Worm (Caenorhabditis elegans) whole organism, L1 larva: Measurements from ENCODE around the gene F21H7.12.

ENCODE experiments used
- C04F5.9 ChIP-seq: sonication (generic microtip); optimal IDR thresholded peaks from 2 replicates; lab custom pipeline; 2016; ENCODE audit warnings: missing genetic modification characterization, missing compliant biosample characterization
- C16A3.4 ChIP-seq: fragments of 150-350 bp; optimal IDR thresholded peaks from 2 replicates; lab custom pipeline; 2014; ENCODE audit warnings: missing biosample characterization, missing genetic modification characterization
- Y116A8C.19 ChIP-seq: sonication (generic microtip); optimal IDR thresholded peaks from 2 replicates; lab custom pipeline; 2016; ENCODE audit warnings: missing compliant biosample characterization, missing genetic modification characterization, borderline replicate concordance
- aha-1 ChIP-seq: fragments of 150-350 bp; optimal IDR thresholded peaks from 2 replicates; lab custom pipeline; 2014; ENCODE audit warnings: missing biosample characterization, missing genetic modification characterization
- blmp-1 ChIP-seq: fragments of 150-350 bp; optimal IDR thresholded peaks from 2 replicates; lab custom pipeline; 2014; ENCODE audit warnings: missing biosample characterization, missing genetic modification characterization
- ceh-8 ChIP-seq: fragments of 200-800 bp; sonication (Bioruptor generic); optimal IDR thresholded peaks from 2 replicates; lab custom pipeline; 2018; ENCODE audit warnings: mild to moderate bottlenecking, missing genetic modification characterization, moderate library complexity, missing compliant biosample characterization
- ceh-88 ChIP-seq: fragments of 200-800 bp; sonication (Bioruptor generic); IDR thresholded peaks from 2 replicates; pipeline ENCODE4 v1.3.6; 2022; ENCODE audit warnings: missing genetic modification characterization, missing compliant biosample characterization
- ces-1 ChIP-seq: fragments of 150-350 bp; optimal IDR thresholded peaks from 2 replicates; lab custom pipeline; 2014; ENCODE audit warnings: missing biosample characterization, missing genetic modification reagents, missing genetic modification characterization
- dsc-1 ChIP-seq: sonication (generic microtip); optimal IDR thresholded peaks from 2 replicates; lab custom pipeline; 2016; ENCODE audit warnings: mild to moderate bottlenecking, missing genetic modification characterization, missing compliant biosample characterization
- elt-2 ChIP-seq: sonication (generic microtip); optimal IDR thresholded peaks from 2 replicates; lab custom pipeline; 2016; ENCODE audit warnings: missing genetic modification characterization, mild to moderate bottlenecking, inconsistent platforms, missing compliant biosample characterization, missing genetic modification reagents
- elt-3 ChIP-seq, 6 experiments: fragments of 150-350 bp in 1 of 6; sonication (generic microtip); optimal IDR thresholded peaks; 2 replicates each; lab custom pipeline; 2017 to 2018; ENCODE audit warnings: missing biosample characterization in 6 of 6, missing genetic modification characterization in 6 of 6, inconsistent platforms in 1 of 6
- ets-5 ChIP-seq: fragments of 200-800 bp; sonication (Bioruptor generic); IDR thresholded peaks from 2 replicates; pipeline ENCODE4 v1.3.6; 2022; ENCODE audit warnings: missing genetic modification characterization, missing compliant biosample characterization
- fkh-10 ChIP-seq: sonication (generic microtip); optimal IDR thresholded peaks from 2 replicates; lab custom pipeline; 2017; ENCODE audit warnings: missing biosample characterization, missing genetic modification reagents, missing genetic modification characterization
- fkh-4 ChIP-seq: sonication (generic microtip); optimal IDR thresholded peaks from 2 replicates; lab custom pipeline; 2016; ENCODE audit warnings: missing compliant biosample characterization, missing genetic modification characterization, borderline replicate concordance
- hlh-4 ChIP-seq: sonication (generic microtip); optimal IDR thresholded peaks from 2 replicates; lab custom pipeline; 2016; ENCODE audit warnings: mild to moderate bottlenecking, missing genetic modification characterization, missing compliant biosample characterization
- isw-1 ChIP-seq: fragments of 200-800 bp; sonication (Bioruptor generic); IDR thresholded peaks from 2 replicates; pipeline ENCODE4 v1.3.6; 2022; ENCODE audit warnings: missing genetic modification characterization, missing compliant biosample characterization
- lin-39 ChIP-seq: fragments of 150-350 bp; optimal IDR thresholded peaks from 2 replicates; lab custom pipeline; 2014; ENCODE audit warnings: missing biosample characterization, missing genetic modification reagents, missing genetic modification characterization
- lsy-2 ChIP-seq, 2 experiments: fragments of 150-350 bp; optimal IDR thresholded peaks; 2 replicates each; lab custom pipeline; 2014; ENCODE audit warnings: missing biosample characterization in 2 of 2, missing genetic modification characterization in 2 of 2
- mef-2 ChIP-seq: fragments of 150-350 bp; optimal IDR thresholded peaks from 2 replicates; lab custom pipeline; 2014; ENCODE audit warnings: missing biosample characterization, missing genetic modification characterization
- nhr-20 ChIP-seq: sonication (generic microtip); optimal IDR thresholded peaks from 2 replicates; lab custom pipeline; 2016; ENCODE audit warnings: mild to moderate bottlenecking, missing genetic modification characterization, missing compliant biosample characterization
- nhr-237 ChIP-seq: fragments of 150-350 bp; optimal IDR thresholded peaks from 2 replicates; lab custom pipeline; 2014; ENCODE audit warnings: missing biosample characterization, missing genetic modification characterization
- nhr-71 ChIP-seq: sonication (generic microtip); optimal IDR thresholded peaks from 2 replicates; lab custom pipeline; 2016; ENCODE audit warnings: mild to moderate bottlenecking, missing genetic modification characterization, moderate library complexity, missing compliant biosample characterization
- nhr-84 ChIP-seq: sonication (generic microtip); optimal IDR thresholded peaks from 2 replicates; lab custom pipeline; 2017; ENCODE audit warnings: missing biosample characterization, missing genetic modification characterization
- nhr-85 ChIP-seq: sonication (generic microtip); peaks from one replicate; lab custom pipeline; 2016; ENCODE audit warnings: missing genetic modification characterization, inconsistent platforms, missing compliant biosample characterization
- pag-3 ChIP-seq: sonication (generic microtip); optimal IDR thresholded peaks from 2 replicates; lab custom pipeline; 2017; ENCODE audit warnings: missing genetic modification characterization, mild to moderate bottlenecking, missing compliant biosample characterization, antibody characterized with exemption, borderline replicate concordance; ENCODE audit not compliant: insufficient read depth
- pax-3 ChIP-seq: fragments of 200-800 bp; sonication (Bioruptor generic); optimal IDR thresholded peaks from 2 replicates; lab custom pipeline; 2018; ENCODE audit warnings: mild to moderate bottlenecking, missing genetic modification characterization, moderate library complexity, missing compliant biosample characterization
- snu-23 ChIP-seq: sonication (generic microtip); optimal IDR thresholded peaks from 2 replicates; lab custom pipeline; 2016; ENCODE audit warnings: missing genetic modification characterization, missing compliant biosample characterization
- sox-4 ChIP-seq: sonication (generic microtip); optimal IDR thresholded peaks from 2 replicates; lab custom pipeline; 2016; ENCODE audit warnings: missing genetic modification characterization, missing compliant biosample characterization
- sup-37 ChIP-seq: fragments of 200-800 bp; sonication (Bioruptor generic); optimal IDR thresholded peaks from 2 replicates; lab custom pipeline; 2018; ENCODE audit warnings: mild to moderate bottlenecking, missing genetic modification characterization, missing compliant biosample characterization
- unc-130 ChIP-seq: fragments of 150-350 bp; optimal IDR thresholded peaks from 2 replicates; lab custom pipeline; 2017; ENCODE audit warnings: missing biosample characterization, missing genetic modification characterization, inconsistent platforms
- vab-15 ChIP-seq: sonication (generic microtip); optimal IDR thresholded peaks from 2 replicates; lab custom pipeline; 2017; ENCODE audit warnings: missing genotype, mild to moderate bottlenecking, missing genetic modification characterization, missing compliant biosample characterization
- xbp-1 ChIP-seq: sonication (generic microtip); optimal IDR thresholded peaks from 2 replicates; lab custom pipeline; 2016; ENCODE audit warnings: missing genetic modification characterization, missing compliant biosample characterization
- zag-1 ChIP-seq: fragments of 150-350 bp; optimal IDR thresholded peaks from 2 replicates; lab custom pipeline; 2014; ENCODE audit warnings: missing biosample characterization, missing genetic modification characterization
- ztf-11 ChIP-seq, 2 experiments: sonication (generic microtip); optimal IDR thresholded peaks; 2 replicates each; lab custom pipeline; 2016 to 2017; ENCODE audit warnings: missing genetic modification characterization in 2 of 2, missing biosample characterization in 1 of 2, missing compliant biosample characterization in 1 of 2

Gene F21H7.12

ce11 chrV:16190485-16190884, 39.5 kb upstream of the F21H7.12 start, which contains the start of gene srh-281:
srh-281 (plus strand) TSS chrV:16190785.
- TF ChIP-seq ztf-11 (tag; optimal IDR thresholded peaks at IDR 0.05; lab: Kevin White, UChicago) (no peak), lsy-2 (tag; optimal IDR thresholded peaks at IDR 0.05; lab: Kevin White, UChicago) (no peak), aha-1 (no peak), xbp-1 (tag; lab: Kevin White, UChicago) (no peak), fkh-4 (no peak), pax-3 (no peak), isw-1 (GFP tag; lab: Robert Waterston, UW) (no peak), ceh-8 (no peak), Y116A8C.19 (tag; lab: Kevin White, UChicago) (no peak), C16A3.4 (no peak), ces-1 (no peak), zag-1 (no peak)

ce11 chrV:16192114-16192513, 37.9 kb upstream of the F21H7.12 start, which contains the start of gene srh-279:
srh-279 (plus strand) TSS chrV:16192414.
- no peak for TF ChIP-seq fkh-10 (GFP tag; lab: Kevin White, UChicago)

ce11 chrV:16194639-16195038, 35.3 kb upstream of the F21H7.12 start, which contains the start of gene rabr-4:
rabr-4 (plus strand) TSS chrV:16194939.
- TF ChIP-seq lin-39 (no peak), snu-23 (GFP tag; lab: Kevin White, UChicago) (no peak), nhr-237 (tag; lab: Kevin White, UChicago) (no peak), Y116A8C.19 (tag; lab: Kevin White, UChicago) (no peak), ceh-88 (GFP tag; lab: Robert Waterston, UW) (no peak), pag-3 (tag; lab: Kevin White, UChicago) (no peak), mef-2 (tag; lab: Kevin White, UChicago) (no peak), ets-5 (GFP tag; lab: Robert Waterston, UW) (no peak), nhr-84 (tag; lab: Kevin White, UChicago) (no peak), hlh-4 (no peak), blmp-1 (peak; percentile 46), nhr-71 (tag; lab: Kevin White, UChicago) (no peak), nhr-20 (tag; lab: Kevin White, UChicago) (no peak), lsy-2 (tag; optimal IDR thresholded peaks at IDR 0.05; lab: Kevin White, UChicago) (no peak), C04F5.9 (no peak), elt-3 (tag; optimal IDR thresholded peaks at IDR 0.05; lab: Kevin White, UChicago) (peak in 1 of 6 experiments; percentile 20)
- TF ChIP-seq, all 84 proteins: peak for 2

- TF ChIP-seq hlh-4 (no peak), unc-130 (tag; lab: Kevin White, UChicago) (no peak), elt-2 (no peak), lin-39 (no peak), sup-37 (GFP tag; lab: Kevin White, UChicago) (no peak), pax-3 (no peak), sox-4 (tag; lab: Kevin White, UChicago) (no peak), Y116A8C.19 (tag; lab: Kevin White, UChicago) (no peak), vab-15 (tag; lab: Kevin White, UChicago) (no peak), C04F5.9 (no peak), dsc-1 (no peak)
Observed at ce11 chrV:16195379-16195778, 34.6 kb upstream of the F21H7.12 start, which contains the start of gene rabr-3. rabr-3 (plus strand) TSS chrV:16195679.

ce11 chrV:16198016-16198415, 31.9 kb upstream of the F21H7.12 start, which contains the start of gene F11A5.5:
F11A5.5 (plus strand) TSS chrV:16198316.
- no peak for TF ChIP-seq ceh-8
- TF ChIP-seq nhr-85 (tag; lab: Kevin White, UChicago) = no peak
